Fruit fly (Drosophila melanogaster): Measurements from ENCODE around the gene Xport-A.

DNA sequence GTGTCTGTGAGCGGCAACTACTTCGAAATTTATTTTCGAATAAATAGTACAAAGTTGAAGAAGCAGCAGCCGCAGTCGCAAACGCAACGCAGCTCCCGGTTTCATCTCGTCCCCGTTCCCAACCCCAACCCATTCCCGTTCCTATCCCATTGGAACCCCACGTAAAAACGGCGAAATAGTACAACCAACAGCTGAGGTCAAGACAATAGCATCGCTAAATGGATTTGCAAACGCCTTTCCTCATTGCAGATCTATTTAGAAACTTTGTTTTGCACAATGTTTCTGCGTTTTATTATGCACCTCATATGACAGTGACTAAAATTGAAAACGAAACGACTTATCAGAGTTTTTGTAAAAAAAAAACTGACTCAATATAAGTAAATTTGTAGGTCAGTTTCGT, 23.8 kb downstream of the Xport-A start:
- TF ChIP-seq insv (optimal IDR thresholded peaks at IDR 0.05) (no peak), psq (optimal IDR thresholded peaks at IDR 0.05) (no peak), ttk (optimal IDR thresholded peaks at IDR 0.05) (no peak), Sin3A (optimal IDR thresholded peaks at IDR 0.05) (no peak), Myc (optimal IDR thresholded peaks at IDR 0.05) (no peak)
